Fruit fly (Drosophila melanogaster) whole organism, embryonic: Measurements from ENCODE around the gene loj.
A peak's percentile ranks its signal among the peaks of the same experiment; 100 is the strongest.

Experiments
- Asciz ChIP-seq: fragments of 200-800 bp; sonication (Bioruptor generic); optimal IDR thresholded peaks from 2 replicates; lab custom pipeline; 2017; ENCODE audit warnings: missing biosample characterization, mild to moderate bottlenecking, missing genetic modification characterization, missing genetic modification reagents
- Blimp-1 ChIP-seq: fragments of 200-800 bp; sonication (Bioruptor generic); optimal IDR thresholded peaks from 3 replicates; lab custom pipeline; 2018; ENCODE audit warnings: missing biosample characterization, missing genetic modification characterization, mild to moderate bottlenecking, moderate library complexity, missing genetic modification reagents
- BtbVII ChIP-seq: fragments of 200-800 bp; sonication (Bioruptor generic); optimal IDR thresholded peaks from 3 replicates; lab custom pipeline; 2017; ENCODE audit warnings: missing biosample characterization, mild to moderate bottlenecking, missing genetic modification characterization
- CG10267 ChIP-seq: fragments of 200-800 bp; sonication (Bioruptor generic); optimal IDR thresholded peaks from 2 replicates; lab custom pipeline; 2018; ENCODE audit warnings: missing biosample characterization, mild to moderate bottlenecking, missing genetic modification characterization, moderate library complexity
- CG11456 ChIP-seq: fragments of 200-800 bp; sonication (Bioruptor generic); IDR thresholded peaks from 3 replicates; pipeline ENCODE4 v1.3.6; 2022; ENCODE audit warnings: missing biosample characterization, missing genetic modification characterization
- CG11504 ChIP-seq: fragments of 200-800 bp; sonication (Bioruptor generic); optimal IDR thresholded peaks from 3 replicates; lab custom pipeline; 2019; ENCODE audit warnings: missing biosample characterization, mild to moderate bottlenecking, missing genetic modification characterization, moderate library complexity
- CG12104 ChIP-seq: fragments of 200-800 bp; sonication (Bioruptor generic); optimal IDR thresholded peaks from 3 replicates; lab custom pipeline; 2016; ENCODE audit warnings: missing biosample characterization, missing genetic modification characterization
- CG12299 ChIP-seq: fragments of 200-800 bp; sonication (Bioruptor generic); optimal IDR thresholded peaks from 2 replicates; lab custom pipeline; 2018; ENCODE audit warnings: missing biosample characterization, mild to moderate bottlenecking, missing genetic modification characterization
- CG13624 ChIP-seq: fragments of 200-800 bp; sonication (Bioruptor generic); optimal IDR thresholded peaks from 2 replicates; lab custom pipeline; 2016; ENCODE audit warnings: missing biosample characterization, missing genetic modification characterization
- CG14050 ChIP-seq: fragments of 200-800 bp; sonication (Bioruptor generic); IDR thresholded peaks from 3 replicates; pipeline ENCODE4 v1.3.6; 2022; ENCODE audit warnings: missing biosample characterization, missing genetic modification characterization
- CG15269 ChIP-seq: fragments of 200-800 bp; sonication (Bioruptor generic); optimal IDR thresholded peaks from 2 replicates; lab custom pipeline; 2018; ENCODE audit warnings: missing biosample characterization, mild to moderate bottlenecking, missing genetic modification characterization, moderate library complexity
- CG1529 ChIP-seq: fragments of 200-800 bp; sonication (Bioruptor generic); optimal IDR thresholded peaks from 3 replicates; lab custom pipeline; 2018; ENCODE audit warnings: missing biosample characterization, missing genetic modification characterization
- CG1603 ChIP-seq: fragments of 200-800 bp; sonication (Bioruptor generic); optimal IDR thresholded peaks from 2 replicates; lab custom pipeline; 2019; ENCODE audit warnings: missing biosample characterization, mild to moderate bottlenecking, missing genetic modification characterization, moderate library complexity
- CG16815 ChIP-seq: fragments of 200-800 bp; sonication (Bioruptor generic); optimal IDR thresholded peaks from 3 replicates; lab custom pipeline; 2017; ENCODE audit warnings: missing biosample characterization, mild to moderate bottlenecking, missing genetic modification characterization
- CG17912 ChIP-seq: fragments of 200-800 bp; sonication (Bioruptor generic); optimal IDR thresholded peaks from 2 replicates; lab custom pipeline; 2018; ENCODE audit warnings: missing biosample characterization, mild to moderate bottlenecking, missing genetic modification characterization
- CG18476 ChIP-seq: fragments of 200-800 bp; sonication (Bioruptor generic); optimal IDR thresholded peaks from 2 replicates; lab custom pipeline; 2016; ENCODE audit warnings: missing biosample characterization, mild to moderate bottlenecking, missing genetic modification characterization
- CG18619 ChIP-seq: fragments of 200-800 bp; sonication (Bioruptor generic); optimal IDR thresholded peaks from 3 replicates; lab custom pipeline; 2017; ENCODE audit warnings: missing biosample characterization, mild to moderate bottlenecking, missing genetic modification characterization
- CG31441 ChIP-seq: fragments of 200-800 bp; sonication (Bioruptor generic); IDR thresholded peaks from 2 replicates; pipeline ENCODE4 v1.3.6; 2022; ENCODE audit warnings: missing biosample characterization, missing genetic modification characterization
- CG4707 ChIP-seq: fragments of 200-800 bp; sonication (Bioruptor generic); optimal IDR thresholded peaks from 2 replicates; lab custom pipeline; 2018; ENCODE audit warnings: missing biosample characterization, mild to moderate bottlenecking, missing genetic modification characterization, moderate library complexity
- CG8290 ChIP-seq, 3 experiments: fragments of 200-800 bp; sonication (Bioruptor generic); optimal IDR thresholded peaks; 2 replicates each; lab custom pipeline; 2016 to 2019; ENCODE audit warnings: missing biosample characterization in 3 of 3, missing genetic modification characterization in 3 of 3, mild to moderate bottlenecking in 2 of 3, moderate library complexity in 1 of 3
- CG8924 ChIP-seq: fragments of 200-800 bp; optimal IDR thresholded peaks from 3 replicates; lab custom pipeline; 2019; ENCODE audit warnings: missing biosample characterization, mild to moderate bottlenecking, missing genetic modification characterization, moderate library complexity
- D19B ChIP-seq: fragments of 200-800 bp; sonication (Bioruptor generic); optimal IDR thresholded peaks from 2 replicates; lab custom pipeline; 2017; ENCODE audit warnings: missing biosample characterization, mild to moderate bottlenecking, missing genetic modification characterization
- Dip2 ChIP-seq: fragments of 200-800 bp; sonication (Bioruptor generic); IDR thresholded peaks from 2 replicates; pipeline ENCODE4 v1.3.6; 2022; ENCODE audit warnings: missing biosample characterization, missing genetic modification characterization
- Hey ChIP-seq: fragments of 200-800 bp; sonication (Bioruptor generic); optimal IDR thresholded peaks from 3 replicates; lab custom pipeline; 2018; ENCODE audit warnings: missing biosample characterization, mild to moderate bottlenecking, missing genetic modification characterization
- Hmr ChIP-seq: fragments of 200-800 bp; sonication (Bioruptor generic); optimal IDR thresholded peaks from 3 replicates; lab custom pipeline; 2017; ENCODE audit warnings: mild to moderate bottlenecking, missing biosample characterization, missing genetic modification reagents, missing genetic modification characterization
- MTF-1 ChIP-seq: fragments of 200-800 bp; sonication (Bioruptor generic); optimal IDR thresholded peaks from 2 replicates; lab custom pipeline; 2018; ENCODE audit warnings: missing biosample characterization, mild to moderate bottlenecking, missing genetic modification characterization, borderline replicate concordance
- Med ChIP-seq: fragments of 200-800 bp; sonication (Bioruptor generic); peaks from one replicate; lab custom pipeline; 2016; ENCODE audit warnings: missing biosample characterization, missing genetic modification characterization, mild to moderate bottlenecking, inconsistent platforms, moderate library complexity
- Sox102F ChIP-seq: fragments of 200-800 bp; sonication (Bioruptor generic); optimal IDR thresholded peaks from 2 replicates; lab custom pipeline; 2018; ENCODE audit warnings: missing biosample characterization, mild to moderate bottlenecking, missing genetic modification characterization, moderate library complexity
- abd-A ChIP-seq: fragments of 200-800 bp; sonication (Bioruptor generic); optimal IDR thresholded peaks from 3 replicates; lab custom pipeline; 2019; ENCODE audit warnings: missing biosample characterization, mild to moderate bottlenecking, missing genetic modification characterization, moderate library complexity
- amos ChIP-seq: fragments of 200-800 bp; sonication (Bioruptor generic); IDR thresholded peaks from 2 replicates; pipeline ENCODE4 v1.3.6; 2022; ENCODE audit warnings: missing biosample characterization, missing genetic modification characterization; ENCODE audit not compliant: partially characterized antibody
- chinmo ChIP-seq: fragments of 200-800 bp; sonication (Bioruptor generic); IDR thresholded peaks from 4 replicates; pipeline ENCODE4 v1.3.6; 2022; ENCODE audit warnings: missing biosample characterization, missing genetic modification characterization; ENCODE audit not compliant: partially characterized antibody
- ftz-f1 ChIP-seq: fragments of 200-800 bp; sonication (Bioruptor generic); optimal IDR thresholded peaks from 2 replicates; lab custom pipeline; 2016; ENCODE audit warnings: missing biosample characterization, missing genetic modification characterization
- lbe ChIP-seq: fragments of 200-800 bp; sonication (Bioruptor generic); optimal IDR thresholded peaks from 2 replicates; lab custom pipeline; 2016; ENCODE audit warnings: missing biosample characterization, mild to moderate bottlenecking, missing genetic modification characterization
- mirr ChIP-seq: fragments of 200-800 bp; sonication (Bioruptor generic); optimal IDR thresholded peaks from 3 replicates; lab custom pipeline; 2018; ENCODE audit warnings: missing biosample characterization, mild to moderate bottlenecking, missing genetic modification characterization
- mld ChIP-seq: fragments of 200-800 bp; sonication (Bioruptor generic); IDR thresholded peaks from 3 replicates; pipeline ENCODE4 v1.3.6; 2022; ENCODE audit warnings: missing biosample characterization, missing genetic modification characterization; ENCODE audit not compliant: partially characterized antibody
- odd ChIP-seq: fragments of 200-800 bp; sonication (Bioruptor generic); optimal IDR thresholded peaks from 2 replicates; lab custom pipeline; 2017; ENCODE audit warnings: missing biosample characterization, mild to moderate bottlenecking, missing genetic modification characterization
- onecut ChIP-seq: fragments of 200-800 bp; sonication (Bioruptor generic); IDR thresholded peaks from 2 replicates; pipeline ENCODE4 v1.3.6; 2022; ENCODE audit warnings: missing biosample characterization, missing genetic modification characterization
- otp ChIP-seq: fragments of 200-800 bp; sonication (Bioruptor generic); IDR thresholded peaks from 3 replicates; pipeline ENCODE4, ENCODE4 v1.3.6; 2022; ENCODE audit warnings: missing biosample characterization, missing genetic modification characterization
- prd ChIP-seq, 3 experiments: fragments of >200 bp in 2 of 3; fragments of 200-800 bp in 1 of 3; sonication (Bioruptor generic) in 1 of 3; optimal IDR thresholded peaks in 2 of 3; IDR thresholded peaks in 1 of 3; 2 replicates in 2 of 3; 3 replicates in 1 of 3; pipeline versions ENCODE4 v1.3.6 to Lab custom; 2017 to 2022; ENCODE audit warnings: missing biosample characterization in 1 of 3, missing genetic modification characterization in 1 of 3
- rib ChIP-seq: fragments of 200-800 bp; sonication (Bioruptor generic); IDR thresholded peaks from 2 replicates; pipeline ENCODE4 v1.3.6; 2022; ENCODE audit warnings: missing biosample characterization, missing genetic modification characterization
- schlank ChIP-seq: fragments of 200-800 bp; sonication (Bioruptor generic); optimal IDR thresholded peaks from 2 replicates; lab custom pipeline; 2018; ENCODE audit warnings: missing biosample characterization, mild to moderate bottlenecking, missing genetic modification characterization
- sd ChIP-seq: fragments of 200-800 bp; sonication (Bioruptor generic); optimal IDR thresholded peaks from 3 replicates; lab custom pipeline; 2018; ENCODE audit warnings: missing biosample characterization, mild to moderate bottlenecking, missing genetic modification characterization, moderate library complexity
- sim ChIP-seq: fragments of 200-800 bp; sonication (Bioruptor generic); IDR thresholded peaks from 2 replicates; pipeline ENCODE4 v1.3.6; 2022; ENCODE audit warnings: missing biosample characterization, missing genetic modification characterization
- sima ChIP-seq: fragments of 200-800 bp; sonication (Bioruptor generic); optimal IDR thresholded peaks from 2 replicates; lab custom pipeline; 2016; ENCODE audit warnings: missing biosample characterization, missing genetic modification characterization
- sqz ChIP-seq: fragments of 200-800 bp; sonication (Bioruptor generic); optimal IDR thresholded peaks from 3 replicates; lab custom pipeline; 2018; ENCODE audit warnings: missing biosample characterization, mild to moderate bottlenecking, missing genetic modification characterization
- tap ChIP-seq: fragments of 200-800 bp; optimal IDR thresholded peaks from 3 replicates; lab custom pipeline; 2019; ENCODE audit warnings: missing biosample characterization, mild to moderate bottlenecking, missing genetic modification characterization, moderate library complexity
- vvl ChIP-seq: fragments of 200-800 bp; sonication (Bioruptor generic); IDR thresholded peaks from 2 replicates; pipeline ENCODE4 v1.3.6; 2022; ENCODE audit warnings: missing biosample characterization, missing genetic modification characterization

The loj gene

DNA sequence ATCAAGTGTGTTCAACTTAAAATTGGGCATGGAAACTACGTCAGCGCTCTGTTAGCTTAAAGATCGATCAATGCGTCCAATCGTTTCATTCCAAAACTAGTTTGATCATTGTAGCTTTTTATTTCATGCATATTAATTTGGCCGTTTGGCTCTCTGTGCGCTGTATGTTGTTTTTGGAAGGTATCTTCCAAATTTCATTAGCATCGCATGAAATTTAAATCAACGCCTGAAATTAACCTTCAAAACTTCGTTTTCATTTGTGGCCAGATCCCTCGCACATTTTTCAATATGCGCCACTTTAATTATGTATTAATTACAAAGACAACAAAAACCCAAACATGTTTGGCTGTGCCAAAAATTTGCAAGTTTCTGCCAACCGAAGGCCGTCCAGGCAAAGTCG, 43.8 kb downstream of the loj start:
- TF ChIP-seq rib (GFP tag; lab: Robert Waterston, UW) (peak; percentile 51; the same call in 1 of the 2 replicates), CG12299 (no peak), D19B (GFP tag; lab: Kevin White, UChicago) (no peak), prd (optimal IDR thresholded peaks at IDR 0.05; lab: Kevin White, UChicago) (no peak), prd (GFP tag; IDR thresholded peaks at IDR 0.05; lab: Robert Waterston, UW) (no peak), CG1529 (no peak), ftz-f1 (GFP tag; lab: Kevin White, UChicago) (no peak), mld (no peak), vvl (GFP tag; lab: Robert Waterston, UW) (peak; percentile 76), CG10267 (tag; lab: Kevin White, UChicago) (no peak), chinmo (GFP tag; lab: Robert Waterston, UW) (peak; percentile 79; the same call in 3 of the 4 replicates), CG18476 (no peak), sd (peak; percentile 51), abd-A (tag; lab: Kevin White, UChicago) (peak; percentile 62), CG1603 (tag; lab: Kevin White, UChicago) (no peak), Dip2 (GFP tag; lab: Robert Waterston, UW) (no peak), sima (GFP tag; lab: Kevin White, UChicago) (no peak)

DNA sequence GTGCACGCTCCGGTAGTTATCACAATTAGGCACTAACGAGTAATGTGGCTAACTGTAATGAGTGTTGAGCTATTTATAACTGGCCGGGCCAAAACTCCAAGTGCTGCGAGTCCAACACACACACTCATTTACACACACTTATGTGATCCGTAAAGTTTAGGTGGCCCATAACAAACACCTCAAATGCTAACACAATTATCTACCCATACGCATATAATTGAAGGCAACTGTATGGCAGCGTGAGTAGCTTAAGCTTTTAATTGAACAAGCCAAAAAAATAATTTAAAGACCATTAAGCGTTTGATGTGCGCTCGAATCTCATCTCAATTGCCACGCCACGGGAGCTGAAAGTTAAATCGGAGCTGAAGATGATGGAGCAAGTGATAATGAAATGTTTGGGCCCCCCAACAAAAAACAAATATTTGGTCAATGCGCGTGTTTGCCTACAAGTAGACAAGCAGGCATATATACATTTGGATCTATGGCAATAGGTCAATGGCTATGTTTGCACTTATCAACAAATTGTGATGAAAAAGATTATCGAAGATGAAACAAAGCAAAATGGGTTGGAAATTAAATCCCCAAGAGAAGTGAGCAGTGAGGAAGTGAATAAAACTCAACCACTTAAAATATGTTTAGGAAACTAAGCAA, 45.3 kb downstream of the loj start, which contains the start of gene Cpr65Av:
Cpr65Av (minus strand) TSS at position 51 of the 651 bp plus-strand sequence.
- TF ChIP-seq Hey (tag; lab: Kevin White, UChicago), result no peak
- TF ChIP-seq Blimp-1 (GFP tag; lab: Kevin White, UChicago), result peak; percentile 13
- TF ChIP-seq CG31441 (GFP tag; lab: Robert Waterston, UW), result 0 out of 2 replicates have a peak, but pooled peaks have one; percentile 12
- peak; percentile 16 for TF ChIP-seq CG18619 (GFP tag; lab: Kevin White, UChicago)
- peak; percentile 14 for TF ChIP-seq CG12104 (GFP tag; lab: Kevin White, UChicago)
- no peak for TF ChIP-seq sim (GFP tag; lab: Robert Waterston, UW)
- TF ChIP-seq CG14050 (GFP tag; lab: Robert Waterston, UW), result peak; percentile 29; the same call in 1 of the 3 replicates
- peak; percentile 12 for TF ChIP-seq CG11504 (tag; lab: Kevin White, UChicago)
- peak; percentile 5 for TF ChIP-seq BtbVII (GFP tag; lab: Kevin White, UChicago)
- TF ChIP-seq Hmr, result no peak
- no peak for TF ChIP-seq CG8924 (tag; lab: Kevin White, UChicago)
- peak; percentile 52 for TF ChIP-seq Med (GFP tag; lab: Kevin White, UChicago)
- TF ChIP-seq Asciz (GFP tag; lab: Kevin White, UChicago), result peak; percentile 33
- no peak for TF ChIP-seq CG13624 (GFP tag; lab: Kevin White, UChicago)
- TF ChIP-seq amos (GFP tag; lab: Robert Waterston, UW), result no peak
- TF ChIP-seq CG16815 (GFP tag; lab: Kevin White, UChicago), result no peak
- TF ChIP-seq onecut (GFP tag; lab: Robert Waterston, UW), result 0 out of 2 replicates have a peak, but pooled peaks have one; percentile 20
- TF ChIP-seq lbe (GFP tag; lab: Kevin White, UChicago), result no peak
- peak; percentile 42 for TF ChIP-seq tap (tag; lab: Kevin White, UChicago)
- TF ChIP-seq CG1603 (tag; lab: Kevin White, UChicago), result peak; percentile 48
- peak; percentile 13 for TF ChIP-seq CG17912 (GFP tag; lab: Kevin White, UChicago)
- peak; percentile 48 for TF ChIP-seq Sox102F (GFP tag; lab: Kevin White, UChicago)
- TF ChIP-seq MTF-1 (GFP tag; lab: Kevin White, UChicago), result peak; percentile 35
- peak; percentile 10 for TF ChIP-seq CG15269
- peak; percentile 43 for TF ChIP-seq sqz (GFP tag; lab: Kevin White, UChicago)
- TF ChIP-seq otp (GFP tag; lab: Robert Waterston, UW), result peak; percentile 17; the same call in 1 of the 3 replicates
- TF ChIP-seq CG4707 (GFP tag; lab: Kevin White, UChicago), result peak; percentile 28
- no peak for TF ChIP-seq CG11456 (GFP tag; lab: Robert Waterston, UW)
- peak; percentile 28 for TF ChIP-seq mirr
- no peak for TF ChIP-seq schlank (tag; lab: Kevin White, UChicago)
- no peak for TF ChIP-seq CG8290 (GFP tag; optimal IDR thresholded peaks at IDR 0.05; lab: Kevin White, UChicago)
- TF ChIP-seq CG8290 (tag; optimal IDR thresholded peaks at IDR 0.05; lab: Kevin White, UChicago), result peak in 1 of 2 experiments; percentile 40
- peak; percentile 33 for TF ChIP-seq odd
